Fruit fly (Drosophila melanogaster) whole organism, embryonic: Measurements from ENCODE around the gene AlkB.

Experiments
- B-H2 ChIP-seq: fragments of 200-800 bp; sonication (Bioruptor generic); optimal IDR thresholded peaks from 2 replicates; lab custom pipeline; 2018; ENCODE audit warnings: missing biosample characterization, mild to moderate bottlenecking, missing genetic modification characterization
- BtbVII ChIP-seq: fragments of 200-800 bp; sonication (Bioruptor generic); optimal IDR thresholded peaks from 3 replicates; lab custom pipeline; 2017; ENCODE audit warnings: missing biosample characterization, mild to moderate bottlenecking, missing genetic modification characterization
- CG10267 ChIP-seq: fragments of 200-800 bp; sonication (Bioruptor generic); optimal IDR thresholded peaks from 2 replicates; lab custom pipeline; 2018; ENCODE audit warnings: missing biosample characterization, mild to moderate bottlenecking, missing genetic modification characterization, moderate library complexity
- CG12104 ChIP-seq: fragments of 200-800 bp; sonication (Bioruptor generic); optimal IDR thresholded peaks from 3 replicates; lab custom pipeline; 2016; ENCODE audit warnings: missing biosample characterization, missing genetic modification characterization
- CG13424 ChIP-seq: fragments of 200-800 bp; sonication (Bioruptor generic); optimal IDR thresholded peaks from 2 replicates; lab custom pipeline; 2019; ENCODE audit warnings: missing biosample characterization, mild to moderate bottlenecking, missing genetic modification characterization, moderate library complexity
- CG14014 ChIP-seq: fragments of 200-800 bp; sonication (Bioruptor generic); IDR thresholded peaks from 2 replicates; pipeline ENCODE4 v1.3.6; 2022; ENCODE audit warnings: missing biosample characterization, missing genetic modification characterization
- CG14860 ChIP-seq: fragments of 200-800 bp; sonication (Bioruptor generic); IDR thresholded peaks from 3 replicates; pipeline ENCODE4 v1.3.6; 2022; ENCODE audit warnings: missing biosample characterization, missing genetic modification characterization; ENCODE audit not compliant: partially characterized antibody
- CG2116 ChIP-seq: fragments of 200-800 bp; sonication (Bioruptor generic); optimal IDR thresholded peaks from 3 replicates; lab custom pipeline; 2018; ENCODE audit warnings: missing biosample characterization, mild to moderate bottlenecking, missing genetic modification characterization
- CG31224 ChIP-seq: fragments of 200-800 bp; sonication (Bioruptor generic); IDR thresholded peaks from 2 replicates; pipeline ENCODE4 v1.3.6; 2022; ENCODE audit warnings: missing biosample characterization, missing genetic modification characterization
- CG31388 ChIP-seq: fragments of 200-800 bp; sonication (Bioruptor generic); optimal IDR thresholded peaks from 2 replicates; lab custom pipeline; 2016; ENCODE audit warnings: missing biosample characterization, missing genetic modification characterization
- CG3407 ChIP-seq: fragments of 200-800 bp; sonication (Bioruptor generic); optimal IDR thresholded peaks from 2 replicates; lab custom pipeline; 2018; ENCODE audit warnings: missing biosample characterization, mild to moderate bottlenecking, missing genetic modification characterization
- CG34224 ChIP-seq: fragments of 200-800 bp; sonication (Bioruptor generic); IDR thresholded peaks from 3 replicates; pipeline ENCODE4 v1.3.6; 2022; ENCODE audit warnings: missing biosample characterization, missing genetic modification characterization; ENCODE audit not compliant: partially characterized antibody
- CG34422 ChIP-seq: fragments of 200-800 bp; sonication (Bioruptor generic); IDR thresholded peaks from 3 replicates; pipeline ENCODE4 v1.3.6; 2022; ENCODE audit warnings: missing biosample characterization, missing genetic modification characterization
- CG4424 ChIP-seq: fragments of 200-800 bp; sonication (Bioruptor generic); optimal IDR thresholded peaks from 3 replicates; lab custom pipeline; 2016; ENCODE audit warnings: missing biosample characterization, missing genetic modification characterization
- CG4617 ChIP-seq: fragments of 200-800 bp; sonication (Bioruptor generic); optimal IDR thresholded peaks from 3 replicates; lab custom pipeline; 2016; ENCODE audit warnings: missing biosample characterization, missing genetic modification characterization, borderline replicate concordance
- CG4820 ChIP-seq: fragments of 200-800 bp; sonication (Bioruptor generic); optimal IDR thresholded peaks from 3 replicates; lab custom pipeline; 2016; ENCODE audit warnings: missing biosample characterization, missing genetic modification characterization
- Dad ChIP-seq: fragments of 200-800 bp; sonication (Bioruptor generic); optimal IDR thresholded peaks from 3 replicates; lab custom pipeline; 2016; ENCODE audit warnings: missing biosample characterization, missing genetic modification characterization
- Dip2 ChIP-seq: fragments of 200-800 bp; sonication (Bioruptor generic); IDR thresholded peaks from 2 replicates; pipeline ENCODE4 v1.3.6; 2022; ENCODE audit warnings: missing biosample characterization, missing genetic modification characterization
- Dp ChIP-seq: fragments of 200-800 bp; sonication (Bioruptor generic); optimal IDR thresholded peaks from 2 replicates; lab custom pipeline; 2018; ENCODE audit warnings: missing biosample characterization, mild to moderate bottlenecking, missing genetic modification characterization, moderate library complexity
- ERR ChIP-seq: fragments of 200-800 bp; sonication (Bioruptor generic); optimal IDR thresholded peaks from 2 replicates; lab custom pipeline; 2016; ENCODE audit warnings: missing biosample characterization, missing genetic modification characterization
- Eip74EF ChIP-seq, 2 experiments: fragments of 200-800 bp in 1 of 2; fragments of >200 bp in 1 of 2; sonication (Bioruptor generic) in 1 of 2; optimal IDR thresholded peaks; 2 replicates each; lab custom pipeline; 2017 to 2019; ENCODE audit warnings: missing biosample characterization in 2 of 2, missing genetic modification characterization in 2 of 2, mild to moderate bottlenecking in 1 of 2, moderate library complexity in 1 of 2
- Elba2 ChIP-seq: fragments of 200-800 bp; sonication (Bioruptor generic); optimal IDR thresholded peaks from 3 replicates; lab custom pipeline; 2016; ENCODE audit warnings: missing biosample characterization, missing genetic modification characterization
- GATAe ChIP-seq: fragments of 200-800 bp; sonication (Bioruptor generic); conservative IDR thresholded peaks from 2 replicates; pipeline ENCODE4 v1.3.6; 2022; ENCODE audit warnings: missing biosample characterization, missing genetic modification characterization
- Gug ChIP-seq: fragments of 200-800 bp; sonication (Bioruptor generic); IDR thresholded peaks from 4 replicates; pipeline ENCODE4 v1.3.6; 2022; ENCODE audit warnings: missing biosample characterization, missing genetic modification characterization
- H2.0 ChIP-seq: fragments of 200-800 bp; sonication (Bioruptor generic); IDR thresholded peaks from 2 replicates; pipeline ENCODE4 v1.3.6; 2022; ENCODE audit warnings: missing biosample characterization, missing genetic modification characterization
- HLH4C ChIP-seq: fragments of 200-800 bp; sonication (Bioruptor generic); IDR thresholded peaks from 3 replicates; pipeline ENCODE4 v1.3.6; 2022; ENCODE audit warnings: missing biosample characterization, missing genetic modification characterization; ENCODE audit not compliant: partially characterized antibody
- HLHmδ ChIP-seq: fragments of 200-800 bp; sonication (Bioruptor generic); optimal IDR thresholded peaks from 2 replicates; lab custom pipeline; 2018; ENCODE audit warnings: missing biosample characterization, mild to moderate bottlenecking, missing genetic modification characterization, moderate library complexity
- Hmr ChIP-seq: fragments of 200-800 bp; sonication (Bioruptor generic); optimal IDR thresholded peaks from 3 replicates; lab custom pipeline; 2017; ENCODE audit warnings: mild to moderate bottlenecking, missing biosample characterization, missing genetic modification reagents, missing genetic modification characterization
- Hr3 ChIP-seq: fragments of 200-800 bp; sonication (Bioruptor generic); optimal IDR thresholded peaks from 3 replicates; lab custom pipeline; 2016; ENCODE audit warnings: missing biosample characterization, missing genetic modification characterization
- Myb ChIP-seq: fragments of 200-800 bp; sonication (Bioruptor generic); optimal IDR thresholded peaks from 2 replicates; lab custom pipeline; 2016; ENCODE audit warnings: missing biosample characterization, missing genetic modification characterization
- Rx ChIP-seq: fragments of 200-800 bp; sonication (Bioruptor generic); IDR thresholded peaks from 2 replicates; pipeline ENCODE4 v1.3.6; 2022; ENCODE audit warnings: missing biosample characterization, missing genetic modification characterization
- abd-A ChIP-seq: fragments of 200-800 bp; sonication (Bioruptor generic); optimal IDR thresholded peaks from 3 replicates; lab custom pipeline; 2019; ENCODE audit warnings: missing biosample characterization, mild to moderate bottlenecking, missing genetic modification characterization, moderate library complexity
- bab2 ChIP-seq: fragments of 200-800 bp; sonication (Bioruptor generic); optimal IDR thresholded peaks from 2 replicates; lab custom pipeline; 2016; ENCODE audit warnings: missing biosample characterization, missing genetic modification characterization
- bbx ChIP-seq: fragments of 200-800 bp; sonication (Bioruptor generic); IDR thresholded peaks from 2 replicates; pipeline ENCODE4 v1.3.6; 2022; ENCODE audit warnings: missing biosample characterization, missing genetic modification characterization; ENCODE audit not compliant: partially characterized antibody
- gfzf ChIP-seq: fragments of 200-800 bp; sonication (Bioruptor generic); optimal IDR thresholded peaks from 2 replicates; lab custom pipeline; 2016; ENCODE audit warnings: missing biosample characterization, mild to moderate bottlenecking, missing genetic modification characterization, moderate library complexity
- gsb-n ChIP-seq: fragments of 200-800 bp; sonication (Bioruptor generic); optimal IDR thresholded peaks from 3 replicates; lab custom pipeline; 2018; ENCODE audit warnings: missing biosample characterization, mild to moderate bottlenecking, missing genetic modification characterization
- inv ChIP-seq: fragments of 200-800 bp; sonication (Bioruptor generic); IDR thresholded peaks from 2 replicates; pipeline ENCODE4 v1.3.6; 2022; ENCODE audit warnings: missing biosample characterization, missing genetic modification characterization; ENCODE audit not compliant: partially characterized antibody
- jumu ChIP-seq: fragments of 200-800 bp; sonication (Bioruptor generic); optimal IDR thresholded peaks from 3 replicates; lab custom pipeline; 2016; ENCODE audit warnings: missing biosample characterization, missing genetic modification characterization
- mam ChIP-seq: fragments of 200-800 bp; sonication (Bioruptor generic); optimal IDR thresholded peaks from 3 replicates; lab custom pipeline; 2016; ENCODE audit warnings: missing biosample characterization, missing genetic modification characterization
- pho ChIP-seq: fragments of 200-800 bp; sonication (Bioruptor generic); optimal IDR thresholded peaks from 2 replicates; lab custom pipeline; 2016; ENCODE audit warnings: missing biosample characterization, missing genetic modification characterization
- phol ChIP-seq: fragments of 200-800 bp; sonication (Bioruptor generic); optimal IDR thresholded peaks from 3 replicates; lab custom pipeline; 2018; ENCODE audit warnings: missing biosample characterization, mild to moderate bottlenecking, missing genetic modification characterization, moderate library complexity
- pita ChIP-seq: fragments of 200-800 bp; sonication (Bioruptor generic); optimal IDR thresholded peaks from 2 replicates; lab custom pipeline; 2017; ENCODE audit warnings: missing biosample characterization, mild to moderate bottlenecking, missing genetic modification characterization
- slbo ChIP-seq: fragments of 200-800 bp; sonication (Bioruptor generic); IDR thresholded peaks from 2 replicates; pipeline ENCODE4 v1.3.6; 2022; ENCODE audit warnings: missing biosample characterization, missing genetic modification characterization
- so ChIP-seq: fragments of 200-800 bp; sonication (Bioruptor generic); IDR thresholded peaks from 3 replicates; pipeline ENCODE4 v1.3.6; 2022; ENCODE audit warnings: missing biosample characterization, missing genetic modification characterization
- stwl ChIP-seq: fragments of 200-800 bp; sonication (Bioruptor generic); optimal IDR thresholded peaks from 3 replicates; lab custom pipeline; 2018; ENCODE audit warnings: missing biosample characterization, mild to moderate bottlenecking, missing genetic modification characterization, moderate library complexity
- tio ChIP-seq: fragments of 200-800 bp; sonication (Bioruptor generic); optimal IDR thresholded peaks from 2 replicates; lab custom pipeline; 2017; ENCODE audit warnings: missing biosample characterization, missing genetic modification characterization, inconsistent platforms
- trem ChIP-seq: fragments of 200-800 bp; optimal IDR thresholded peaks from 3 replicates; lab custom pipeline; 2019; ENCODE audit warnings: missing biosample characterization, mild to moderate bottlenecking, missing genetic modification characterization, moderate library complexity
- wdn ChIP-seq: fragments of 200-800 bp; sonication (Bioruptor generic); IDR thresholded peaks from 2 replicates; pipeline ENCODE4 v1.3.6; 2022; ENCODE audit warnings: missing biosample characterization, missing genetic modification characterization

The AlkB gene

dm6 chrX:15891606-15892345 lies 32.5 kb upstream of the AlkB start, which contains the start of gene shi (continued):
- TF ChIP-seq H2.0 (GFP tag; lab: Robert Waterston, UW) (no peak), mam (peak; percentile 6), CG2116 (GFP tag; lab: Kevin White, UChicago) (peak; percentile 89), Myb (peak; percentile 55), slbo (GFP tag; lab: Robert Waterston, UW) (peak; percentile 29; the same call in 1 of the 2 replicates), CG4424 (GFP tag; lab: Kevin White, UChicago) (no peak), inv (peak; percentile 97), HLH4C (GFP tag; lab: Robert Waterston, UW) (peak; percentile 99), Hr3 (no peak), Dp (peak; percentile 53), trem (peak; percentile 65), stwl (tag; lab: Kevin White, UChicago) (peak; percentile 89), CG12104 (GFP tag; lab: Kevin White, UChicago) (no peak), CG4617 (peak; percentile 3), pita (no peak), bab2 (GFP tag; lab: Kevin White, UChicago) (no peak), Rx (GFP tag; lab: Robert Waterston, UW) (no peak), CG34224 (GFP tag; lab: Robert Waterston, UW) (peak; percentile 98), B-H2 (GFP tag; lab: Kevin White, UChicago) (peak; percentile 63), Dip2 (no peak), Dad (GFP tag; lab: Kevin White, UChicago) (peak; percentile 14), so (GFP tag; lab: Robert Waterston, UW) (no peak), pho (GFP tag; lab: Kevin White, UChicago) (peak; percentile 33), gsb-n (tag; lab: Kevin White, UChicago) (peak; percentile 15), bbx (GFP tag; lab: Robert Waterston, UW) (peak; percentile 99), tio (GFP tag; lab: Kevin White, UChicago) (no peak), Elba2 (peak; percentile 65), Hmr (GFP tag; lab: Kevin White, UChicago) (peak; percentile 45), BtbVII (GFP tag; lab: Kevin White, UChicago) (no peak), CG34422 (GFP tag; lab: Robert Waterston, UW) (no peak; the same call in 2 of the 3 replicates)

dm6 chrX:15889780-15890608 lies 30.7 kb upstream of the AlkB start, which contains the start of the genes MSBP and CG15916:
TSS of gene MSBP (minus strand) at chrX:15890109.
TSS of gene CG15916 (plus strand) at chrX:15890589.
- TF ChIP-seq CG14860 (0 out of 3 replicates have a peak, but pooled peaks have one; percentile 29), Gug (no peak), CG13424 (peak; percentile 46), HLHmδ (GFP tag; lab: Kevin White, UChicago) (no peak), CG4424 (GFP tag; lab: Kevin White, UChicago) (peak; percentile 34), CG31224 (GFP tag; lab: Robert Waterston, UW) (no peak), CG10267 (peak; percentile 70), wdn (GFP tag; lab: Robert Waterston, UW) (no peak), ERR (GFP tag; lab: Kevin White, UChicago) (no peak), Eip74EF (GFP tag; optimal IDR thresholded peaks at IDR 0.05; lab: Kevin White, UChicago) (no peak), GATAe (GFP tag; lab: Robert Waterston, UW) (no peak), phol (tag; lab: Kevin White, UChicago) (peak; percentile 70), CG14014 (no peak), jumu (GFP tag; lab: Kevin White, UChicago) (no peak), CG3407 (GFP tag; lab: Kevin White, UChicago) (no peak), CG4820 (GFP tag; lab: Kevin White, UChicago) (no peak), CG31388 (GFP tag; lab: Kevin White, UChicago) (no peak), abd-A (tag; lab: Kevin White, UChicago) (no peak), gfzf (GFP tag; lab: Kevin White, UChicago) (peak; percentile 59)
